Fruit fly (Drosophila melanogaster) whole organism, prepupa: Measurements from ENCODE around the gene gammaTub37C.

Experiments
- Blimp-1 ChIP-seq: fragments of 200-800 bp; sonication (Bioruptor generic); optimal IDR thresholded peaks from 3 replicates; lab custom pipeline; 2017; ENCODE audit warnings: missing biosample characterization, missing genetic modification characterization, mild to moderate bottlenecking, moderate library complexity, missing genetic modification reagents
- CG10669 ChIP-seq: fragments of 200-800 bp; sonication (Bioruptor generic); optimal IDR thresholded peaks from 3 replicates; lab custom pipeline; 2018; ENCODE audit warnings: missing biosample characterization, mild to moderate bottlenecking, missing genetic modification characterization, moderate library complexity
- CG11294 ChIP-seq: fragments of 200-800 bp; sonication (Bioruptor generic); IDR thresholded peaks from 2 replicates; pipeline ENCODE4 v1.3.6; 2022; ENCODE audit warnings: missing biosample characterization, missing genetic modification characterization
- CG11762 ChIP-seq: fragments of 200-800 bp; sonication (Bioruptor generic); optimal IDR thresholded peaks from 3 replicates; lab custom pipeline; 2016; ENCODE audit warnings: missing biosample characterization, missing genetic modification characterization; ENCODE audit not compliant: insufficient read depth
- CG11902 ChIP-seq: fragments of 200-800 bp; sonication (Bioruptor generic); optimal IDR thresholded peaks from 3 replicates; lab custom pipeline; 2016; ENCODE audit warnings: missing biosample characterization, missing genetic modification characterization
- CG15336 ChIP-seq: fragments of 200-800 bp; sonication (Bioruptor generic); IDR thresholded peaks from 2 replicates; pipeline ENCODE4 v1.3.6; 2022; ENCODE audit warnings: missing biosample characterization, missing genetic modification characterization
- CG1621 ChIP-seq: fragments of 200-800 bp; sonication (Bioruptor generic); optimal IDR thresholded peaks from 3 replicates; lab custom pipeline; 2018; ENCODE audit warnings: missing biosample characterization, mild to moderate bottlenecking, missing genetic modification characterization
- CG16779 ChIP-seq: fragments of 200-800 bp; sonication (Bioruptor generic); optimal IDR thresholded peaks from 3 replicates; lab custom pipeline; 2017; ENCODE audit warnings: missing biosample characterization, mild to moderate bottlenecking, missing genetic modification characterization
- CG3032 ChIP-seq: fragments of 200-800 bp; optimal IDR thresholded peaks from 2 replicates; lab custom pipeline; 2019; ENCODE audit warnings: missing biosample characterization, mild to moderate bottlenecking, missing genetic modification characterization, moderate library complexity
- CG31627 ChIP-seq: fragments of 200-800 bp; sonication (Bioruptor generic); optimal IDR thresholded peaks from 3 replicates; lab custom pipeline; 2016; ENCODE audit warnings: missing biosample characterization, missing genetic modification characterization
- CG32006 ChIP-seq: fragments of 200-800 bp; sonication (Bioruptor generic); optimal IDR thresholded peaks from 3 replicates; lab custom pipeline; 2017; ENCODE audit warnings: missing biosample characterization, mild to moderate bottlenecking, missing genetic modification characterization
- CG34406 ChIP-seq: fragments of 200-800 bp; sonication (Bioruptor generic); optimal IDR thresholded peaks from 3 replicates; lab custom pipeline; 2016; ENCODE audit warnings: missing biosample characterization, missing genetic modification characterization
- CG3919 ChIP-seq: fragments of 200-800 bp; sonication (Bioruptor generic); optimal IDR thresholded peaks from 3 replicates; lab custom pipeline; 2016; ENCODE audit warnings: missing biosample characterization, missing genetic modification characterization
- CG4318 ChIP-seq: fragments of 200-800 bp; sonication (Bioruptor generic); optimal IDR thresholded peaks from 3 replicates; lab custom pipeline; 2017; ENCODE audit warnings: missing biosample characterization, mild to moderate bottlenecking, missing genetic modification characterization
- CG6163 ChIP-seq: fragments of 200-800 bp; sonication (Bioruptor generic); IDR thresholded peaks from 3 replicates; pipeline ENCODE4 v1.3.6; 2022; ENCODE audit warnings: missing biosample characterization, missing genetic modification characterization
- CG6792 ChIP-seq: fragments of 200-800 bp; sonication (Bioruptor generic); optimal IDR thresholded peaks from 3 replicates; lab custom pipeline; 2016; ENCODE audit warnings: missing biosample characterization, missing genetic modification characterization
- CG6808 ChIP-seq: fragments of 200-800 bp; sonication (Bioruptor generic); optimal IDR thresholded peaks from 3 replicates; lab custom pipeline; 2017; ENCODE audit warnings: missing biosample characterization, missing genetic modification characterization, mild to moderate bottlenecking, moderate library complexity, missing genetic modification reagents
- CG6854 ChIP-seq: fragments of 200-800 bp; sonication (Bioruptor generic); optimal IDR thresholded peaks from 2 replicates; lab custom pipeline; 2017; ENCODE audit warnings: missing biosample characterization, mild to moderate bottlenecking, missing genetic modification characterization
- CG7368 ChIP-seq: fragments of 200-800 bp; sonication (Bioruptor generic); optimal IDR thresholded peaks from 3 replicates; lab custom pipeline; 2016; ENCODE audit warnings: missing biosample characterization, missing genetic modification characterization
- CG8119 ChIP-seq: fragments of 200-800 bp; sonication (Bioruptor generic); IDR thresholded peaks from 3 replicates; pipeline ENCODE4 v1.3.6; 2022; ENCODE audit warnings: missing biosample characterization, missing genetic modification characterization
- CG8319 ChIP-seq: fragments of 200-800 bp; sonication (Bioruptor generic); optimal IDR thresholded peaks from 3 replicates; lab custom pipeline; 2016; ENCODE audit warnings: missing biosample characterization, missing genetic modification characterization
- CG9139 ChIP-seq: fragments of 200-800 bp; sonication (Bioruptor generic); optimal IDR thresholded peaks from 3 replicates; lab custom pipeline; 2017; ENCODE audit warnings: missing biosample characterization, mild to moderate bottlenecking, missing genetic modification characterization
- Eip75B ChIP-seq: fragments of 200-800 bp; sonication (Bioruptor generic); optimal IDR thresholded peaks from 3 replicates; lab custom pipeline; 2016; ENCODE audit warnings: missing biosample characterization, missing genetic modification characterization
- Eip78C ChIP-seq: fragments of 200-800 bp; sonication (Bioruptor generic); peaks from one replicate; lab custom pipeline; 2016; ENCODE audit warnings: missing biosample characterization, missing genetic modification characterization
- Eip93F ChIP-seq: fragments of 200-800 bp; sonication (Bioruptor generic); optimal IDR thresholded peaks from 2 replicates; lab custom pipeline; 2016; ENCODE audit warnings: missing biosample characterization, mild to moderate bottlenecking, missing genetic modification characterization
- Ets21C ChIP-seq: fragments of 200-800 bp; sonication (Bioruptor generic); optimal IDR thresholded peaks from 3 replicates; lab custom pipeline; 2016; ENCODE audit warnings: missing biosample characterization, missing genetic modification characterization
- Ets96B ChIP-seq: fragments of 200-800 bp; optimal IDR thresholded peaks from 2 replicates; lab custom pipeline; 2019; ENCODE audit warnings: missing biosample characterization, mild to moderate bottlenecking, missing genetic modification characterization, moderate library complexity
- Gug ChIP-seq: fragments of 200-800 bp; sonication (Bioruptor generic); IDR thresholded peaks from 2 replicates; pipeline ENCODE4 v1.3.6; 2022; ENCODE audit warnings: missing biosample characterization, missing genetic modification characterization
- Hr38 ChIP-seq: sonication (Bioruptor generic); optimal IDR thresholded peaks from 2 replicates; lab custom pipeline; 2016; ENCODE audit warnings: missing biosample characterization, missing genetic modification characterization
- Hr39 ChIP-seq: fragments of 200-800 bp; sonication (Bioruptor generic); optimal IDR thresholded peaks from 2 replicates; lab custom pipeline; 2016; ENCODE audit warnings: missing biosample characterization, missing genetic modification characterization
- Lpt ChIP-seq: fragments of 200-800 bp; sonication (Bioruptor generic); optimal IDR thresholded peaks from 3 replicates; lab custom pipeline; 2016; ENCODE audit warnings: missing biosample characterization, missing genetic modification characterization
- Met ChIP-seq: fragments of 200-800 bp; sonication (Bioruptor generic); optimal IDR thresholded peaks from 3 replicates; lab custom pipeline; 2016; ENCODE audit warnings: missing biosample characterization, missing genetic modification characterization
- OdsH ChIP-seq: fragments of 200-800 bp; sonication (Bioruptor generic); optimal IDR thresholded peaks from 3 replicates; lab custom pipeline; 2016; ENCODE audit warnings: missing biosample characterization, missing genetic modification characterization
- Smox ChIP-seq: fragments of 200-800 bp; sonication (Bioruptor generic); optimal IDR thresholded peaks from 3 replicates; lab custom pipeline; 2016; ENCODE audit warnings: missing biosample characterization, missing genetic modification characterization
- Sox102F ChIP-seq: fragments of 200-800 bp; sonication (Bioruptor generic); optimal IDR thresholded peaks from 2 replicates; lab custom pipeline; 2016; ENCODE audit warnings: missing biosample characterization, mild to moderate bottlenecking, missing genetic modification characterization
- Sox14 ChIP-seq: fragments of 200-800 bp; sonication (Bioruptor generic); optimal IDR thresholded peaks from 3 replicates; lab custom pipeline; 2016; ENCODE audit warnings: missing biosample characterization, missing genetic modification characterization
- Sox15 ChIP-seq: fragments of 200-800 bp; sonication (Bioruptor generic); optimal IDR thresholded peaks from 3 replicates; lab custom pipeline; 2016; ENCODE audit warnings: missing biosample characterization, missing genetic modification characterization
- acj6 ChIP-seq: fragments of 200-800 bp; sonication (Bioruptor generic); optimal IDR thresholded peaks from 3 replicates; lab custom pipeline; 2016; ENCODE audit warnings: missing biosample characterization, missing genetic modification characterization
- dac ChIP-seq: fragments of 200-800 bp; sonication (Bioruptor generic); optimal IDR thresholded peaks from 2 replicates; lab custom pipeline; 2017; ENCODE audit warnings: missing biosample characterization, mild to moderate bottlenecking, missing genetic modification characterization
- dsx ChIP-seq: fragments of 200-800 bp; optimal IDR thresholded peaks from 3 replicates; lab custom pipeline; 2019; ENCODE audit warnings: missing biosample characterization, mild to moderate bottlenecking, missing genetic modification characterization, moderate library complexity; ENCODE audit not compliant: poor library complexity, severe bottlenecking
- eg ChIP-seq: fragments of 200-800 bp; sonication (Bioruptor generic); IDR thresholded peaks from 3 replicates; pipeline ENCODE4 v1.3.6; 2022; ENCODE audit warnings: missing biosample characterization, missing genetic modification characterization
- esn ChIP-seq: fragments of 200-800 bp; sonication (Bioruptor generic); optimal IDR thresholded peaks from 2 replicates; lab custom pipeline; 2016; ENCODE audit warnings: missing biosample characterization, mild to moderate bottlenecking, missing genetic modification characterization, moderate library complexity
- fd59A ChIP-seq: fragments of 200-800 bp; sonication (Bioruptor generic); optimal IDR thresholded peaks from 2 replicates; lab custom pipeline; 2017; ENCODE audit warnings: missing biosample characterization, mild to moderate bottlenecking, missing genetic modification characterization, missing genetic modification reagents
- fd85E ChIP-seq: fragments of 200-800 bp; sonication (Bioruptor generic); optimal IDR thresholded peaks from 3 replicates; lab custom pipeline; 2016; ENCODE audit warnings: missing biosample characterization, missing genetic modification characterization
- lz ChIP-seq: fragments of 200-800 bp; sonication (Bioruptor generic); optimal IDR thresholded peaks from 3 replicates; lab custom pipeline; 2016; ENCODE audit warnings: missing biosample characterization, missing genetic modification characterization
- net ChIP-seq: fragments of 200-800 bp; sonication (Bioruptor generic); optimal IDR thresholded peaks from 3 replicates; lab custom pipeline; 2016; ENCODE audit warnings: missing biosample characterization, missing genetic modification characterization
- pdm3 ChIP-seq: fragments of 200-800 bp; sonication (Bioruptor generic); optimal IDR thresholded peaks from 3 replicates; lab custom pipeline; 2016; ENCODE audit warnings: missing biosample characterization, missing genetic modification characterization
- salr ChIP-seq, 2 experiments: fragments of 200-800 bp; sonication (Bioruptor generic); optimal IDR thresholded peaks; 3 replicates each; lab custom pipeline; 2016 to 2018; ENCODE audit warnings: missing biosample characterization in 2 of 2, missing genetic modification characterization in 2 of 2, mild to moderate bottlenecking in 1 of 2
- spab ChIP-seq: fragments of 200-800 bp; sonication (Bioruptor generic); optimal IDR thresholded peaks from 2 replicates; lab custom pipeline; 2017; ENCODE audit warnings: missing biosample characterization, mild to moderate bottlenecking, missing genetic modification characterization, missing genetic modification reagents
- ss ChIP-seq, 2 experiments: fragments of 200-800 bp; sonication (Bioruptor generic); optimal IDR thresholded peaks; 2 replicates in 1 of 2; 3 replicates in 1 of 2; lab custom pipeline; 2017 to 2018; ENCODE audit warnings: mild to moderate bottlenecking in 2 of 2, missing biosample characterization in 2 of 2, missing genetic modification characterization in 2 of 2, moderate library complexity in 1 of 2

The gammaTub37C gene

DNA sequence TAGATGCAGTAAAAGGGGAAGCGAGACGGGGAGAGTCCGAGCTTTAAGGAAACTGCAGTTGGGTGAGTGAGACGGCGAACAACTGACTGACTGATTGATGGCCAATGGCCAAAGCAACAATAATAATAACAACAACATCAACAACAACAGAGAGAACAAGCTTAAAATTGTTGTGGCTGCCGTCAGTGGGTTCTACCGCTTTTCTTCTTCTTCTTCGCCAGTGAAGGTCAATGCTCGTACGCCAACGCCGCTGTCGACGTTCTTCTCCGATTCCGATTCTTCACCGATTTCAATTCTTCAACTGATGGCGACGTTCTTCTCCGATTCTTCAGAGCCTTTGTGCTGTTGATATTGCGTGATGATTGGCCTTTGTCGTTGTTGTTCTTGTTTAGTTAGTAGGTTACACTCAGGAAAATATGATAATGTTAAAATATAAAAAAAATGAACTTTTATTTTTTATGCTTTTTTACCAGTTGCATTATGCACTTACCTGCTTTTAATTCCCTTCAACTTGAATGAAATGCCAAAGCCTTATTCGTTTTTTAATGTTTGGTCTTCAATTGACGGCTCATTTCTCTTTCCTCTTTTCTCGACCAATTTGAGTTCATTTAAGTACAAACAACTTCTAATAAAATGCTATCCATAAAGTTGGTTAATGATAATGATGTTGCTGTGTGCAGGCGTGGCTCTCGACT is 43.2 kb downstream of the gammaTub37C start:
- no peak for TF ChIP-seq CG11294 (GFP tag; lab: Robert Waterston, UW)
- TF ChIP-seq dac, result no peak
- peak; percentile 48 for TF ChIP-seq CG7368 (GFP tag; lab: Kevin White, UChicago)
- peak; percentile 9 for TF ChIP-seq CG16779 (tag; lab: Kevin White, UChicago)
- peak; percentile 41 for TF ChIP-seq CG11762 (GFP tag; lab: Kevin White, UChicago)
- TF ChIP-seq Blimp-1 (GFP tag; lab: Kevin White, UChicago), result no peak
- no peak for TF ChIP-seq ss (GFP tag; optimal IDR thresholded peaks at IDR 0.05; lab: Kevin White, UChicago)
- TF ChIP-seq Smox (GFP tag; lab: Kevin White, UChicago), result peak; percentile 72
- TF ChIP-seq CG3032 (tag; lab: Kevin White, UChicago), result peak; percentile 71
- TF ChIP-seq CG9139 (GFP tag; lab: Kevin White, UChicago), result no peak
- TF ChIP-seq Eip78C (GFP tag; lab: Kevin White, UChicago), result peak; percentile 84
- peak; percentile 58 for TF ChIP-seq CG34406 (GFP tag; lab: Kevin White, UChicago)
- peak; percentile 59 for TF ChIP-seq Eip75B (GFP tag; lab: Kevin White, UChicago)
- peak; percentile 44 for TF ChIP-seq CG6792 (GFP tag; lab: Kevin White, UChicago)
- TF ChIP-seq Gug (GFP tag; lab: Robert Waterston, UW), result no peak
- no peak for TF ChIP-seq CG4318 (GFP tag; lab: Kevin White, UChicago)
- peak; percentile 39 for TF ChIP-seq spab (GFP tag; lab: Kevin White, UChicago)
- peak; percentile 60 for TF ChIP-seq net (GFP tag; lab: Kevin White, UChicago)
- TF ChIP-seq Sox15, result no peak
- peak; percentile 72 for TF ChIP-seq acj6 (GFP tag; lab: Kevin White, UChicago)
- peak; percentile 26; the same call in 1 of the 2 replicates for TF ChIP-seq CG15336
- no peak for TF ChIP-seq Hr38 (GFP tag; lab: Kevin White, UChicago)
- TF ChIP-seq OdsH (GFP tag; lab: Kevin White, UChicago), result peak; percentile 61
- peak; percentile 57 for TF ChIP-seq Ets21C (GFP tag; lab: Kevin White, UChicago)
- TF ChIP-seq CG6808, result peak; percentile 56
- TF ChIP-seq fd85E, result no peak
- TF ChIP-seq CG11902 (GFP tag; lab: Kevin White, UChicago), result no peak
- TF ChIP-seq lz (GFP tag; lab: Kevin White, UChicago), result peak; percentile 59
- peak in 1 of 2 experiments; percentile 19 for TF ChIP-seq salr (GFP tag; optimal IDR thresholded peaks at IDR 0.05; lab: Kevin White, UChicago)
- peak; percentile 25 for TF ChIP-seq dsx
- peak; percentile 57; the same call in 2 of the 3 replicates for TF ChIP-seq CG8119 (GFP tag; lab: Robert Waterston, UW)
- TF ChIP-seq Hr39 (GFP tag; lab: Kevin White, UChicago), result peak; percentile 59
- TF ChIP-seq Sox14 (GFP tag; lab: Kevin White, UChicago), result peak; percentile 72
- TF ChIP-seq fd59A (GFP tag; lab: Kevin White, UChicago), result peak; percentile 51
- TF ChIP-seq pdm3, result peak; percentile 49
- peak; percentile 55 for TF ChIP-seq CG32006
- TF ChIP-seq Ets96B (tag; lab: Kevin White, UChicago), result peak; percentile 73
- peak; percentile 69 for TF ChIP-seq CG10669 (GFP tag; lab: Kevin White, UChicago)
- no peak for TF ChIP-seq CG6854 (GFP tag; lab: Kevin White, UChicago)
- peak; percentile 77 for TF ChIP-seq esn (GFP tag; lab: Kevin White, UChicago)
- peak; percentile 65 for TF ChIP-seq CG31627 (GFP tag; lab: Kevin White, UChicago)
- peak; percentile 46 for TF ChIP-seq CG1621 (tag; lab: Kevin White, UChicago)
- TF ChIP-seq CG8319 (GFP tag; lab: Kevin White, UChicago), result peak; percentile 32
- peak; percentile 34 for TF ChIP-seq CG3919 (GFP tag; lab: Kevin White, UChicago)
- peak; percentile 61 for TF ChIP-seq CG6163
- peak; percentile 83 for TF ChIP-seq Met (GFP tag; lab: Kevin White, UChicago)
- 0 out of 3 replicates have a peak, but pooled peaks have one; percentile 9 for TF ChIP-seq eg (GFP tag; lab: Robert Waterston, UW)
- TF ChIP-seq Eip93F, result no peak
- no peak for TF ChIP-seq Lpt
- TF ChIP-seq Sox102F (GFP tag; lab: Kevin White, UChicago), result peak; percentile 74
